Worm (Caenorhabditis elegans): Measurements from ENCODE around the gene bath-26.
"Not testable (repeated sequence)": the region's sequence is repeated elsewhere in the genome, so short reads cannot be mapped to it uniquely, and the experiment has no call there.

bath-26 gene

DNA sequence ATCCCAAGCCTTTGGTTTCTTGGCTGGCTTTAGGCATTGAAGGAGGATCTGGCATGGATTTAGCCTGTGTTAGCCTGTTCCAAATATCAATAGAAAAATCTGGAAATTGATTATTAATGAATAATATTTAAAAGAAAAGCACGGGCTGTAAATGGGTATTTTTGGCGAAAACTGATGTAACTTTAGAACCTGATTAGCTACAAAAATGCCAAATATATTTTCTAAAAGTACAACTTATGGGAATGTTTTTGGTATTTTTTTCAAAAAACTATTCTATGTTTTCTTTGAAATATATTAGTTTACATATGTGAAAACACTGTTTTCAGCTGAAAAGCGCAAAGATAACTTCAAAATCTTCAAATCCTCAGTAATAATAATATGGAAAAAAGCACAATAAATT lies at the start of gene bath-26:
TSS of gene bath-26 (minus strand) at position 101 of the 400 bp plus-strand sequence.
- TF ChIP-seq ceh-36 (tag; optimal IDR thresholded peaks at IDR 0.05) (no peak), tbx-11 (GFP tag; IDR thresholded peaks at IDR 0.05) (no peak), tra-4 (tag; optimal IDR thresholded peaks at IDR 0.05) (no peak), ets-7 (tag; optimal IDR thresholded peaks at IDR 0.05) (no peak), B0310.2 (tag; optimal IDR thresholded peaks at IDR 0.05) (no peak), aly-1 (tag; optimal IDR thresholded peaks at IDR 0.05) (no peak), hmbx-1 (tag; optimal IDR thresholded peaks at IDR 0.05) (no peak), sea-1 (GFP tag; conservative IDR thresholded peaks at IDR 0.05) (no peak), scrt-1 (GFP tag; IDR thresholded peaks at IDR 0.05) (no peak), hnd-1 (tag; optimal IDR thresholded peaks at IDR 0.05) (no peak), F13C5.2 (tag; optimal IDR thresholded peaks at IDR 0.05) (no peak), ceh-13 (GFP tag; optimal IDR thresholded peaks at IDR 0.05) (no peak), pes-1 (GFP tag; IDR thresholded peaks at IDR 0.05) (no peak), ama-1 (optimal IDR thresholded peaks at IDR 0.05) (no peak), flt-1 (GFP tag; IDR thresholded peaks at IDR 0.05) (no peak), hmg-4 (GFP tag; optimal IDR thresholded peaks at IDR 0.05) (no peak), tbx-37 (GFP tag; conservative IDR thresholded peaks at IDR 0.05) (no peak)

DNA sequence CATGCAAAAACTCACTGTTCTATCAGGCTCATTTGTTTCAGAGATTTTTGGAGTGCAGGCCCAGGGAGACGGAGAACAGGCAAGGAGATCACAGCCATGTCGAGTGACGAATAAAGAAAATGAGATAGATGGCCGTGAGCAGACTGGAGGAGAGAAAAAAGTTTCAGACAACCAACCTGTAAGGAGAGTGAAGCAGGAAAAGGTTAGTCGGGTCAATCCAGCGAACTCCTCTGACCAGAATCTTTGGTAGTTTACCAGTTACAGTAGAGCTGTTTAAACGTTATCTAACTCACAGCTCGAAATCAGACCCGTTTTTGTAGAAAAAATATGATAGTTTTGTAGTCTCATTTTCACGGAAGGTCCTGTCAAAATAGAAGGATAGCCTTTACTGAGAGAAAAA lies 48.2 kb upstream of the bath-26 start, which contains the start of gene fbxb-21:
TSS of gene fbxb-21 (minus strand) at position 101 of the 400 bp plus-strand sequence.
- TF ChIP-seq ets-7 (tag; optimal IDR thresholded peaks at IDR 0.05) (no peak), ama-1 (optimal IDR thresholded peaks at IDR 0.05) (no peak), sea-1 (GFP tag; conservative IDR thresholded peaks at IDR 0.05) (no peak), hmg-4 (GFP tag; optimal IDR thresholded peaks at IDR 0.05) (no peak), aly-1 (tag; optimal IDR thresholded peaks at IDR 0.05) (no peak), F13C5.2 (tag; optimal IDR thresholded peaks at IDR 0.05) (no peak), scrt-1 (GFP tag; IDR thresholded peaks at IDR 0.05) (no peak), ceh-13 (GFP tag; optimal IDR thresholded peaks at IDR 0.05) (no peak), tbx-11 (GFP tag; IDR thresholded peaks at IDR 0.05) (no peak), pes-1 (GFP tag; IDR thresholded peaks at IDR 0.05) (no peak), ceh-36 (tag; optimal IDR thresholded peaks at IDR 0.05) (no peak), tra-4 (tag; optimal IDR thresholded peaks at IDR 0.05) (no peak), B0310.2 (tag; optimal IDR thresholded peaks at IDR 0.05) (no peak), tbx-37 (GFP tag; conservative IDR thresholded peaks at IDR 0.05) (no peak), flt-1 (GFP tag; IDR thresholded peaks at IDR 0.05) (no peak)

ce11 chrII:1646199-1646598 lies 45.6 kb upstream of the bath-26 start, which contains the start of gene ZC204.17:
Gene ZC204.17, minus strand, starts transcription at chrII:1646299.
- no peak for TF ChIP-seq B0310.2 (tag; optimal IDR thresholded peaks at IDR 0.05)
- TF ChIP-seq ceh-36 (tag; optimal IDR thresholded peaks at IDR 0.05): no peak

ce11 chrII:1644777-1645348 lies 44.3 kb upstream of the bath-26 start, which contains the start of gene ZC204.6:
Gene ZC204.6, minus strand, starts transcription at chrII:1644827.
- TF ChIP-seq scrt-1 (GFP tag; IDR thresholded peaks at IDR 0.05): no peak
- no peak for TF ChIP-seq ets-7 (tag; optimal IDR thresholded peaks at IDR 0.05)
- TF ChIP-seq tbx-11 (GFP tag; IDR thresholded peaks at IDR 0.05): no peak
- no peak for TF ChIP-seq ama-1 (optimal IDR thresholded peaks at IDR 0.05)
- no peak for TF ChIP-seq ceh-36 (tag; optimal IDR thresholded peaks at IDR 0.05)
- no peak for TF ChIP-seq tra-4 (tag; optimal IDR thresholded peaks at IDR 0.05)
- no peak for TF ChIP-seq sea-1 (GFP tag; conservative IDR thresholded peaks at IDR 0.05)
- no peak for TF ChIP-seq B0310.2 (tag; optimal IDR thresholded peaks at IDR 0.05)
- TF ChIP-seq F13C5.2 (tag; optimal IDR thresholded peaks at IDR 0.05): no peak
- no peak for TF ChIP-seq flt-1 (GFP tag; IDR thresholded peaks at IDR 0.05)
- TF ChIP-seq hmbx-1 (tag; optimal IDR thresholded peaks at IDR 0.05): no peak
- TF ChIP-seq tbx-37 (GFP tag; conservative IDR thresholded peaks at IDR 0.05): no peak
- TF ChIP-seq hmg-4 (GFP tag; optimal IDR thresholded peaks at IDR 0.05): no peak
- no peak for TF ChIP-seq pes-1 (GFP tag; IDR thresholded peaks at IDR 0.05)
- TF ChIP-seq ceh-13 (GFP tag; optimal IDR thresholded peaks at IDR 0.05): no peak
- no peak for TF ChIP-seq hnd-1 (tag; optimal IDR thresholded peaks at IDR 0.05)
- TF ChIP-seq aly-1 (tag; optimal IDR thresholded peaks at IDR 0.05): no peak

ce11 chrII:1640496-1640895 lies 39.9 kb upstream of the bath-26 start, which contains the start of gene srh-72:
Gene srh-72, minus strand, starts transcription at chrII:1640596.
- TF ChIP-seq tbx-37 (GFP tag; conservative IDR thresholded peaks at IDR 0.05): no peak
- no peak for TF ChIP-seq sea-1 (GFP tag; conservative IDR thresholded peaks at IDR 0.05)
- no peak for TF ChIP-seq F13C5.2 (tag; optimal IDR thresholded peaks at IDR 0.05)
- no peak for TF ChIP-seq pes-1 (GFP tag; IDR thresholded peaks at IDR 0.05)
- TF ChIP-seq flt-1 (GFP tag; IDR thresholded peaks at IDR 0.05): no peak
- no peak for TF ChIP-seq scrt-1 (GFP tag; IDR thresholded peaks at IDR 0.05)
- TF ChIP-seq hnd-1 (tag; optimal IDR thresholded peaks at IDR 0.05): no peak
- no peak for TF ChIP-seq aly-1 (tag; optimal IDR thresholded peaks at IDR 0.05)
- TF ChIP-seq tbx-11 (GFP tag; IDR thresholded peaks at IDR 0.05): no peak
- TF ChIP-seq ama-1 (optimal IDR thresholded peaks at IDR 0.05): no peak
- no peak for TF ChIP-seq ets-7 (tag; optimal IDR thresholded peaks at IDR 0.05)
- TF ChIP-seq hmbx-1 (tag; optimal IDR thresholded peaks at IDR 0.05): no peak
- TF ChIP-seq tra-4 (tag; optimal IDR thresholded peaks at IDR 0.05): no peak
- no peak for TF ChIP-seq ceh-13 (GFP tag; optimal IDR thresholded peaks at IDR 0.05)
- no peak for TF ChIP-seq hmg-4 (GFP tag; optimal IDR thresholded peaks at IDR 0.05)
- TF ChIP-seq ceh-36 (tag; optimal IDR thresholded peaks at IDR 0.05): no peak

DNA sequence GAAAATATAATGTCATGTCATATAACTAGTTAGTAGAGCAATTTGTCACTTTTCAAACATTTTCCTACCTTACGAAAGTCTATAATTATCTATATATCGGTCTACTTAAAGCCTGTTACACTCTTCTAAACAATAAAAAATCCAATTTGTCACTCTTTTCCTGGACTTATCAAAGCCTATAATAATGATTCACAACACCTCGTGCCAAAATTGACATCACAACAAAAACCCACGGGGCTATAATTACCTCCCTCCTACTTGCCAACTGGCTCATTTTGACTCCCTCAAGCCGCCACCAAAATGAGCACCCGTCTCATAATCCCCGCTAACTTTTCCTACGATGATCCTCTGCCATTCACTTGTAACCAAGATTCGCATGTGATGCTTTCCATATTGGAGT lies 35.8 kb upstream of the bath-26 start, which contains the start of gene srg-20:
TSS of gene srg-20 (plus strand) at position 301 of the 400 bp plus-strand sequence.
- TF ChIP-seq ceh-13 (GFP tag; optimal IDR thresholded peaks at IDR 0.05); aly-1 (tag; optimal IDR thresholded peaks at IDR 0.05); hnd-1 (tag; optimal IDR thresholded peaks at IDR 0.05): not testable (repeated sequence)

DNA sequence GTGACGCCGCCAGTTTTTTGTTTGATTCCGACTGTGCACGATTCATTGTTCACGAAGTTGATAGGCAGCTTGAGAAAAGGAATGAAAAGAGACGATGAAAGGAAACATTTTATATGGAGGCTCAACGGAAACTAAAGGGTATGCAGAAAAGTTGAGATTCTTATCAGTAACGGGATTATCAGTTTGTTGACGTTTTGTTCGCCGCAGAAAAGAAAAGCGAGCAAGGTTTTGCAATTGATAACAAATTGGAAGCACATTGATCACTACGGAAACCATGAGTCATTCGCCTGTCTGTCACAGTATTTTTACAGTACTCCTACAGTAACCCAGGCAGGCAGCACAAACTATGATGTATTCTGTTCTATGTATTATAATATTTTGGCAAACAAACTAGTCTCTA lies 35.4 kb upstream of the bath-26 start:
- TF ChIP-seq sea-1 (GFP tag; conservative IDR thresholded peaks at IDR 0.05) (no peak), flt-1 (GFP tag; IDR thresholded peaks at IDR 0.05) (no peak), ceh-13 (GFP tag; optimal IDR thresholded peaks at IDR 0.05) (no peak), hmbx-1 (tag; optimal IDR thresholded peaks at IDR 0.05) (no peak), tbx-11 (GFP tag; IDR thresholded peaks at IDR 0.05) (no peak), B0310.2 (tag; optimal IDR thresholded peaks at IDR 0.05) (no peak), F13C5.2 (tag; optimal IDR thresholded peaks at IDR 0.05) (no peak), hmg-4 (GFP tag; optimal IDR thresholded peaks at IDR 0.05) (no peak), ama-1 (optimal IDR thresholded peaks at IDR 0.05) (no peak), scrt-1 (GFP tag; IDR thresholded peaks at IDR 0.05) (no peak), tra-4 (tag; optimal IDR thresholded peaks at IDR 0.05) (no peak), ceh-36 (tag; optimal IDR thresholded peaks at IDR 0.05) (no peak), tbx-37 (GFP tag; conservative IDR thresholded peaks at IDR 0.05) (no peak), pes-1 (GFP tag; IDR thresholded peaks at IDR 0.05) (no peak), ets-7 (tag; optimal IDR thresholded peaks at IDR 0.05) (no peak), hnd-1 (tag; optimal IDR thresholded peaks at IDR 0.05) (no peak), aly-1 (tag; optimal IDR thresholded peaks at IDR 0.05) (no peak)
